Fruit fly (Drosophila melanogaster): Measurements from ENCODE around the gene Hsp22.

Hsp22 gene

DNA sequence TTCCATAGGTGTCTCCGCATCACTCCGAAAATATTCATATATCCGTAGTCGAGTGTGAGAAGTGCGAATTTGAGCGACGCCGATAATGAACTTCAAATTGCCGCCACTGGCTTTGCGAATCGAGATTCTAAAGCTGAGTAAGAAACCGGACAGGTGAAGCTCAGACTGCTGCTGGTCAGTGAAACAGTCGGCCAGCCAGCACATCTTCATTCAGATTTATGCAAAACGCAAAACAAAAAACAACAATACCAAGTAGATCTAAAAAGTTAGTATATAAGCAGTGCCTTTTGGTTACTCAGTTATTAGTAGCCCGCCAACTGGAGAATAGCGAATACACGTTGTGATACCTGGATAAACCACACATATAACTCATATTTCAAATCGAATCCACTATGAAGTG, 31.8 kb downstream of the Hsp22 start, which contains the start of gene Cpr67B:
Cpr67B (plus strand) TSS at position 301 of the 400 bp plus-strand sequence.
- TF ChIP-seq noc (tag; optimal IDR thresholded peaks at IDR 0.05) = no peak

DNA sequence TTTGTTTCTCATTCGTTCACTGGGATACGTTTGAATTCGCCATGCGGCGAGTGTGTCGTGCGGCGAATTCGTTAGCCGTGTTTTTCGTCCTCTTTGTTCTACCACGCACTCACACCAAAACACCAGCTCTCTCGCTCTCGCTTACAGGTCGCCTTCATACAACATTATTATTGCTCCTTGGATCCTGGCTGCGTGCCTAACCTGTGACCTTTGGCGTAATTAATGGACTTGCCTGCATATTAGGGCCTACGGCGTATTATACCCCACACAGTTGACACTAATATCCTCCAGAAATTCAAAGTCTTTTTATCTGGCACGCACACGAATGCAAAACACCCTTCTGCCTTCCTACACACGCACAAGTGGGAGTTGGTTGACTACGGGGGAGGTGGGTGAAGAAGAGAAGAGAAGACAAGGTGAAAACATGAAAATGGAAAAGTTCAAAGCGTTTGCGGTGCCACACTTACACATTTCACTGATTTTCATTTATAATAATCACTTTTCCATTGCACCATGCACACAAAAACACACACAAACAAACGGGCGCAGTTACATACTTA, 37.4 kb downstream of the Hsp22 start:
- no peak for TF ChIP-seq noc (tag; optimal IDR thresholded peaks at IDR 0.05)

DNA sequence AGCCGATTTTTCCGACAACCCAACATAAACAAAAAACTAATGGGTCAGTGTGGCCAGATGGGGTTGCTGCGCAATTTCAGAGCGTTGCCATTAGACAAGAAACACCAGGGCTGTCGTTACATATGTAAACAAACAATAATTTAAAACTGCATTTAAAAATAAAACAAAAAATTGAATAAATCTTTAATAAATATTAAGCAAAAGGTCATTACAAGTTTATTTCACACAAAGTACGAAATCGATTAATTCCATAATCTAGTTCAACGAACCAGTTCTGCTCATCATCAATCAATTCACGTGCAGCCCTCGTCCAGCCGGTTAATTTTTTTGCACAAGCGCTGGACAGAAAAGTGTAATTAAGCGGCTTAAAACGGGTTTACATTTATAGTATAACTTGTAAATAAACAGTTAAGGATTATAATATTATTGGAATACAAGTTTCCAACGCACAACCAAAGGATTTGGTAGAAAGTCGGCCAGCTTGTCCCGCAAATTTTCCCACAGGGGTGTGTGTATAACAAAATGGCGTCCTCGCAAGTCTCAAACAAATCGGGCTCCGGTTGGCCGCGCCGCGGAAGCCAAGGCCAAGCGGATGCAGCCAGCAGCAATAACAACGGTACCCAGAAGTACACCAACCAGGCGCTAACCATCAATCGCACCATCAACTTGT, 38.2 kb downstream of the Hsp22 start, which contains the start of the genes CG4022 and Cpsf5:
CG4022 (minus strand) TSS at position 79 of the 670 bp plus-strand sequence.
Cpsf5 (plus strand) TSS at position 285 of the 670 bp plus-strand sequence.
- TF ChIP-seq noc (tag; optimal IDR thresholded peaks at IDR 0.05) = peak; percentile 82

- no peak for TF ChIP-seq noc (tag; optimal IDR thresholded peaks at IDR 0.05)
These were observed 44.6 kb downstream of the Hsp22 start, which contains the start of gene CG3982 for dm6 chr3L:9417288-9417687. Gene CG3982 (minus strand): TSS chr3L:9417388.

DNA sequence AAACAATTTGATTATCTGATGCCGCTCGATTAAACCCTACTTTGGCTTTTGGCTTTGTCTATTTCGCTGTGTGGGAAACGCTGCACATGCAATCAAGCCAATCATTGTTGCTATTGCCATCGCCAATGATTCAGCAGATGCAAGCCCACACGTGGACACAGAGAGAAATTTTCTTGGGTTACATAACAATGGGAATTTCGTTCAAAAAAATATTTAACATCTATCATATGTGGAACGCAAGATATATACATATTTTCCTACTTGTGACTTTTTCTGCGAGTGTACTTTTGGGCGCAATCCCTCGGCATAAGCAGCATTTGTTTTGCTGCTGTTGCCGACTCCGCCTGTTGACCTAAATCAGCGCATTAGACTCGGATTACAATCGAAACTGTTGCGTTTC, 46.6 kb downstream of the Hsp22 start:
- TF ChIP-seq noc (tag; optimal IDR thresholded peaks at IDR 0.05) = no peak

- TF ChIP-seq noc (tag; optimal IDR thresholded peaks at IDR 0.05) = peak; percentile 26
These were observed 47.5 kb downstream of the Hsp22 start for dm6 chr3L:9420054-9420818.

dm6 chr3L:9420819-9421130, 48.0 kb downstream of the Hsp22 start:
- TF ChIP-seq noc (tag; optimal IDR thresholded peaks at IDR 0.05) = no peak

DNA sequence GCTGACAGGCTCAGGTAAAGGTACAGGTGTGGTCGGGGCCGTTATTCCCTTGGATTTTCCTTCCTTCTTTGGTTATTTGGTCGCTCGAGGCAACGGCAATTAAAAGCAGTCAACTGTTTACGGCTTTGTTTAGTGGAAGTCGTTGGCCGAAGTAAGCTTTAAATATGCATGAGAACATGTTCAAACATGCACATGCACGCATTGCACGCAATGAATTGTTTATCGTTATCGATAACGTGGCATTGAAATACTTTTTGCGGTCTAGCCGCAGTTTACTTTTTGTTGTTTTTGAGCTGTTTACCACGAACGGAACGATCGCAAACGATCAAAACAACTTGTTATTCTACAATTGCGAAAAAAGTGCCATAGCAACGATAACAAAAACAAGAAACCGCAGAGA, 48.9 kb downstream of the Hsp22 start:
- TF ChIP-seq noc (tag; optimal IDR thresholded peaks at IDR 0.05) = no peak

DNA sequence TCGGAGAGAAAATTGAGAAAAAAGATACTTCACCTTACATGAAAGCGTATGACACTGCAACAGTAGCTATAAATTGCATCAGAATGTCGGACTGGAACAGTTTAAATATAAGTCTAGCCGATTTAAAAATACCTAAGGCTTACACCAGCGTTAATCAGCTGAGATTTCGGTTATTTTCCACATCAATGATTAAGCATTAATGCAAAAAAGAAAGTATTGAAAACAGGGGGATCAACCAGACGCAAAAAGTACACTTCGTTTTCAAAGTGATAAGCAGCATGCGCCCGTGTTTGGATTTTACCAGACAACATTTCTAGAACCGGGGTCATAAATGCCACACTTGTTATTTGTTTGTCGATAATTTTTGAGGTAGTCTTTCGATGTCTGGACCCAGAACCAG, 49.4 kb downstream of the Hsp22 start:
- peak; percentile 15 for TF ChIP-seq noc (tag; optimal IDR thresholded peaks at IDR 0.05)

DNA sequence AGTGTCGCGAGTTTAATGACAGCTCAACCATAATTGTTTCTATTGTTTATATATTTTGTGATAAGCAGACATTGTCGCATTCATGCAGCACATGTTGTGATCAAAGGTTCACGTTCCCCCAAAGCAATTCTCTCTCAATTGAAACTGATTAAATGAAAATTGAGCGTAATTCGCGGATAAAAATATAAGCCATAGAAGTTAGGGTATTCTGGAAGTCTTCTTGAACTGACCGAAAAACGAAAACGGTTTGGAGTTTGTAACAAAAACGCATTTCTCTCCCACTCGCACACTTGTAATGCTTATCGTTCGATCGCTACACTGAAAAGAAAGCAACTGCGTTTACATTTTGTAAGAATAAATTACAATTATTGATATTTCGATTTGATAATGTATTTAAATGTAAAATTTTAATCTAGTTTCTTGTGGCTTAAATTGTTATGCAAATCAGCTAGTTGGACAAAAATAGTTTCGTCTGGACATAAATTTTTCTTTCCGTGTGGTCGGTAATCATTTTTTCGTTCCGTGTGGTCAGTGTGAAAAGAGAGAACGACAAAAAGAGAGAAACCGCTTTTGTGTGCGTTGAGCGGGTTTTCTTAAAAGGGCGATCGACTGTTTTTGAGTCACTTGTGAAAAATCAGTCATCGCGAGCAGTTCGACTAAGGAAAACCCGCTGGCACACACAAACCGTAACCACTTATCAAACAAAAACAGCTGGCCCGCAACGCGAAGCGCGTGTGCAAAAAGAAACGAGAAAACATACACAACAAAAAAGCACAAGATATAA, 50.1 kb downstream of the Hsp22 start, which contains the start of gene aay:
aay (plus strand) TSS at position 618 of the 784 bp plus-strand sequence.
- peak; percentile 97 for TF ChIP-seq noc (tag; optimal IDR thresholded peaks at IDR 0.05)

DNA sequence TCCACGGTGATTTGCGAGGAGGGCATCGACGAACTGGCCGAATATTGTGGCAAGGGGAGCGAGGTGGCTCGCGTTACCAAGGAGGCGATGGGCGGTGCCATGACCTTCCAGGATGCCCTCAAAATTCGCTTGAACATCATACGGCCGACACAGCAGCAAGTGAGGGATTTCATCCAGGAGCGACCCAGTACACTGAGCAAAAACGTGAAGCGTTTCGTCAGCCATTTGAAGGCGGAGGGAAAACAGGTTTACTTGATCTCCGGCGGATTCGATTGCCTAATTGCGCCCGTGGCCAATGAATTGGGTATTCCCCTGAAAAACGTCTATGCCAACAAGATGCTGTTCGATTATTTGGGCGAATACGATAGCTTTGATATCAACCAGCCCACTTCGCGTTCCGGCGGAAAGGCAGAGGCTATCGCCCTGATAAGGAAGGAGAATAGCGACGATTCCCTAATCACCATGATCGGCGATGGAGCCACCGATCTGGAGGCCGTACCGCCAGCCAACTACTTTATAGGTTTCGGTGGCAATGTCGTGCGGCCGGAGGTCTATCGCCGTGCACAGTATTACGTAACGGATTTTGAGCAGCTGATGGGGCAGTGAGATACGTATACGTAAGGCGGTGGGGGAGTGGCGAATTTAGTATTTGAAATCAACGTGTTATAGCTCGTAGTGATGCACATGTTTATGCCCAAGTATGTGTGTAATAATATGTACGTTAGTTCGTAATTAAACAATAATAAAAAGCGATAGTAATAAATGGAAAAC, 51.2 kb downstream of the Hsp22 start:
- no peak for TF ChIP-seq noc (tag; optimal IDR thresholded peaks at IDR 0.05)

DNA sequence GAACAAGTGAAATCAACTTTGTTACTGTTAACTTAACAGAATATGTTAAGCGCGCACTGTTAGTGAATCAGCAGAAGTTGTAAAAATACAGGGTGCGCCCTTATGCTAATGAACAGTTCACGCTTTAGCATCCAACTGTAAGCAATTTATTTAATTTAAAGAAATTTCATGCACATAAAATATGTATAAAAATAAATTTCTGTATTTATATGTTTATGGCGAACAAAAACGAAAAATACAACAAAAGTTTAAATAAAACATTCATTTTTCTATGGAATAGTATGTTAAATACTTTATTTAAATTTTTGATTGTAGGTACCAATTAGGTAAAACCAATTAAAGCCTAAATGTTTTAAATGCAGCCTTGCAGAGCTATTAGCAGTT, 51.8 kb downstream of the Hsp22 start:
- TF ChIP-seq noc (tag; optimal IDR thresholded peaks at IDR 0.05) = no peak

All from whole organism, larva.